Fruit fly (Drosophila melanogaster): ENCODE data around the gene CG14232.

DNA sequence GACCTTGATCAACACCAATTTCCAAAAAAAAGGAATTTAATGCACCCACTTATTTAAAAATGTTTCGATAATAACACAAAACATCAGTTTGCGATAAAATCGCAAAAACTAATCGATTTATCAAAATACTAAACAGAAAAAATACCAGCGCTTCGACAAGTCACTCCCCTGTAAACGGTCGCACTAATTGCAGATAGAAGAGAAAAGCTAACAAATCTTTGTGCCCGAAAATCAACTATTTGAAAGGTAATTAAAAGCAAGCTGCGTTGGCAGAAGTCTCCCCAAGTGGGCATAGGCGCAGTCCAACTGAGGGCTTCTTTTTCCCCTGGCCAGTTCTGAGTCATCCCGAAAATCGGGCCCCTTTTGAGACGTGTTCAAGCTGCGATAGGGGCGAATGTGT is 26.8 kb upstream of the CG14232 start, which contains the start of gene AP-1-2beta:
- TF ChIP-seq usp (GFP tag; optimal IDR thresholded peaks at IDR 0.05) (no peak), CG8478 (optimal IDR thresholded peaks at IDR 0.05) (no peak)

Data from whole organism.